Fruit fly (Drosophila melanogaster): ENCODE results near the gene CG31524.

Gene CG31524

dm6 chr3R:30562733-30563259 lies 48.6 kb upstream of the CG31524 start (continued):
- TF ChIP-seq CG17829 (tag; optimal IDR thresholded peaks at IDR 0.05) (no peak), pum (GFP tag; optimal IDR thresholded peaks at IDR 0.05) (no peak), Atf6 (GFP tag; IDR thresholded peaks at IDR 0.05) (no peak), so (GFP tag; IDR thresholded peaks at IDR 0.05) (no peak), Ravus (GFP tag; IDR thresholded peaks at IDR 0.05) (no peak), CG31441 (GFP tag; IDR thresholded peaks at IDR 0.05) (no peak), pzg (GFP tag; optimal IDR thresholded peaks at IDR 0.05) (peak; percentile 78), CG6254 (GFP tag; optimal IDR thresholded peaks at IDR 0.05) (no peak), Abd-B (GFP tag; optimal IDR thresholded peaks at IDR 0.05) (no peak), CG8290 (GFP tag; optimal IDR thresholded peaks at IDR 0.05) (no peak), CG8290 (tag; optimal IDR thresholded peaks at IDR 0.05) (peak in 1 of 2 experiments; percentile 44), tin (GFP tag; optimal IDR thresholded peaks at IDR 0.05) (no peak), hbn (GFP tag; IDR thresholded peaks at IDR 0.05; ENCODE audit: partially characterized antibody) (no peak), CG12104 (GFP tag; optimal IDR thresholded peaks at IDR 0.05) (no peak), Gug (GFP tag; IDR thresholded peaks at IDR 0.05) (no peak), Fer2 (tag; optimal IDR thresholded peaks at IDR 0.05) (no peak), CG13894 (tag; optimal IDR thresholded peaks at IDR 0.05) (peak; percentile 16), Nf-YC (tag; optimal IDR thresholded peaks at IDR 0.05) (no peak), HmgD (GFP tag; optimal IDR thresholded peaks at IDR 0.05) (no peak), MBD-R2 (GFP tag; IDR thresholded peaks at IDR 0.05) (peak; percentile 40; the same call in 1 of the 2 replicates), CG10267 (tag; optimal IDR thresholded peaks at IDR 0.05) (peak; percentile 25), CG17568 (GFP tag; optimal IDR thresholded peaks at IDR 0.05) (no peak), insv (GFP tag; optimal IDR thresholded peaks at IDR 0.05) (peak in 1 of 2 experiments; percentile 27), H15 (GFP tag; IDR thresholded peaks at IDR 0.05) (no peak), CG11085 (GFP tag; IDR thresholded peaks at IDR 0.05) (no peak), sima (GFP tag; optimal IDR thresholded peaks at IDR 0.05) (no peak), CG8281 (tag; optimal IDR thresholded peaks at IDR 0.05) (no peak), sisA (GFP tag; IDR thresholded peaks at IDR 0.05) (no peak), Max (GFP tag; optimal IDR thresholded peaks at IDR 0.05) (no peak), CG1024 (GFP tag; IDR thresholded peaks at IDR 0.05) (no peak), CG42726 (GFP tag; IDR thresholded peaks at IDR 0.05; ENCODE audit: partially characterized antibody) (peak; percentile 50; the same call in 1 of the 2 replicates), zf30C (GFP tag; optimal IDR thresholded peaks at IDR 0.05) (no peak), Hr39 (optimal IDR thresholded peaks at IDR 0.05) (no peak), CG7987 (GFP tag; optimal IDR thresholded peaks at IDR 0.05) (peak; percentile 35), mirr (GFP tag; optimal IDR thresholded peaks at IDR 0.05) (no peak), danr (GFP tag; IDR thresholded peaks at IDR 0.05) (no peak), zen2 (GFP tag; IDR thresholded peaks at IDR 0.05; ENCODE audit: partially characterized antibody) (no peak), CG4854 (GFP tag; optimal IDR thresholded peaks at IDR 0.05) (no peak), CG6654 (GFP tag; optimal IDR thresholded peaks at IDR 0.05) (peak; percentile 97), ac (GFP tag; optimal IDR thresholded peaks at IDR 0.05) (no peak), CG6765 (GFP tag; optimal IDR thresholded peaks at IDR 0.05) (no peak), CG11723 (GFP tag; optimal IDR thresholded peaks at IDR 0.05) (no peak), jing (GFP tag; optimal IDR thresholded peaks at IDR 0.05) (no peak), CG9817 (tag; optimal IDR thresholded peaks at IDR 0.05) (no peak), Ada2b (GFP tag; IDR thresholded peaks at IDR 0.05) (no peak), CG12219 (GFP tag; optimal IDR thresholded peaks at IDR 0.05) (no peak), CG4820 (GFP tag; optimal IDR thresholded peaks at IDR 0.05) (no peak), toy (GFP tag; IDR thresholded peaks at IDR 0.05) (no peak), nmo (GFP tag; optimal IDR thresholded peaks at IDR 0.05) (peak; percentile 31), CG2116 (GFP tag; optimal IDR thresholded peaks at IDR 0.05) (peak; percentile 16), Dp (GFP tag; optimal IDR thresholded peaks at IDR 0.05) (peak; percentile 77), NC2β (GFP tag; optimal IDR thresholded peaks at IDR 0.05) (no peak)

All from whole organism, embryonic.